Worm (Caenorhabditis elegans) whole organism, L4 larva: ENCODE measurements around the gene cest-17.
A peak's percentile ranks its signal among the peaks of the same experiment; 100 is the strongest.

Source experiments
- D1046.2 ChIP-seq: fragments of 200-800 bp; sonication (Bioruptor generic); IDR thresholded peaks from 2 replicates; pipeline ENCODE4 v1.3.6; 2022; ENCODE audit warnings: missing genetic modification characterization, missing compliant biosample characterization
- R02D3.7 ChIP-seq: fragments of 150-350 bp; sonication (generic microtip); optimal IDR thresholded peaks from 3 replicates; lab custom pipeline; 2014; ENCODE audit warnings: missing biosample characterization, missing genetic modification characterization
- T26A8.4 ChIP-seq: fragments of 200-800 bp; sonication (Bioruptor generic); IDR thresholded peaks from 2 replicates; pipeline ENCODE4 v1.3.6; 2022; ENCODE audit warnings: missing genetic modification characterization, missing compliant biosample characterization
- ZK546.5 ChIP-seq, 2 experiments: sonication (generic microtip); optimal IDR thresholded peaks; 2 replicates each; lab custom pipeline; 2017; ENCODE audit warnings: missing biosample characterization in 2 of 2, missing genetic modification characterization in 2 of 2
- aly-2 ChIP-seq: sonication (generic microtip); optimal IDR thresholded peaks from 2 replicates; lab custom pipeline; 2018; ENCODE audit warnings: missing biosample characterization, missing genetic modification characterization
- ama-1 ChIP-seq: fragments of 150-350 bp; optimal IDR thresholded peaks from 2 replicates; lab custom pipeline; 2014; ENCODE audit warnings: inconsistent platforms, mixed read lengths
- arid-1 ChIP-seq: fragments of 200-800 bp; sonication (Bioruptor generic); conservative IDR thresholded peaks from 2 replicates; pipeline ENCODE4 v1.3.6; 2022; ENCODE audit warnings: missing genetic modification reagents, missing genetic modification characterization, missing compliant biosample characterization
- attf-4 ChIP-seq: sonication (generic microtip); optimal IDR thresholded peaks from 3 replicates; lab custom pipeline; 2017; ENCODE audit warnings: missing biosample characterization, missing genetic modification characterization
- ceh-32 ChIP-seq: sonication (generic microtip); optimal IDR thresholded peaks from 2 replicates; lab custom pipeline; 2016; ENCODE audit warnings: mild to moderate bottlenecking, missing genetic modification characterization, missing compliant biosample characterization; ENCODE audit not compliant: poor library complexity
- ceh-62 ChIP-seq: sonication (generic microtip); optimal IDR thresholded peaks from 2 replicates; lab custom pipeline; 2017; ENCODE audit warnings: missing biosample characterization, missing genetic modification characterization
- ceh-82 ChIP-seq: sonication (generic microtip); optimal IDR thresholded peaks from 2 replicates; lab custom pipeline; 2017; ENCODE audit warnings: missing biosample characterization, missing genetic modification characterization
- ces-1 ChIP-seq: fragments of 150-350 bp; sonication (generic microtip); optimal IDR thresholded peaks from 4 replicates; lab custom pipeline; 2014; ENCODE audit warnings: missing biosample characterization, missing genetic modification reagents, missing genetic modification characterization
- cey-2 ChIP-seq: sonication (generic microtip); optimal IDR thresholded peaks from 3 replicates; lab custom pipeline; 2017; ENCODE audit warnings: missing genetic modification characterization, mild to moderate bottlenecking, missing compliant biosample characterization, antibody characterized with exemption, borderline replicate concordance; ENCODE audit not compliant: insufficient read depth
- ctbp-1 ChIP-seq: fragments of 200-800 bp; sonication (Bioruptor generic); IDR thresholded peaks from 2 replicates; pipeline ENCODE4 v1.3.6; 2022; ENCODE audit warnings: missing genetic modification reagents, missing genetic modification characterization, missing compliant biosample characterization
- daf-12 ChIP-seq: fragments of 150-350 bp; optimal IDR thresholded peaks from 2 replicates; lab custom pipeline; 2014; ENCODE audit warnings: missing biosample characterization, missing genetic modification reagents, missing genetic modification characterization
- daf-19 ChIP-seq: fragments of 200-800 bp; sonication (Bioruptor generic); conservative IDR thresholded peaks from 2 replicates; pipeline ENCODE4 v1.3.6; 2022; ENCODE audit warnings: missing genetic modification characterization, missing compliant biosample characterization
- daf-8 ChIP-seq: fragments of 200-800 bp; sonication (Bioruptor generic); IDR thresholded peaks from 2 replicates; pipeline ENCODE4 v1.3.6; 2022; ENCODE audit warnings: missing genetic modification characterization, missing compliant biosample characterization
- dmd-6 ChIP-seq: fragments of 200-800 bp; sonication (Bioruptor generic); IDR thresholded peaks from 2 replicates; pipeline ENCODE4 v1.3.6; 2022; ENCODE audit warnings: missing genetic modification reagents, missing genetic modification characterization, missing compliant biosample characterization
- duxl-1 ChIP-seq: sonication (generic microtip); optimal IDR thresholded peaks from 2 replicates; lab custom pipeline; 2016; ENCODE audit warnings: mild to moderate bottlenecking, missing genetic modification characterization, moderate library complexity, missing compliant biosample characterization; ENCODE audit not compliant: poor library complexity
- dve-1 ChIP-seq: sonication (generic microtip); optimal IDR thresholded peaks from 2 replicates; lab custom pipeline; 2017; ENCODE audit warnings: antibody characterized with exemption, mild to moderate bottlenecking, missing genetic modification characterization, missing compliant biosample characterization; ENCODE audit not compliant: insufficient read depth
- egl-27 ChIP-seq: sonication (generic microtip); optimal IDR thresholded peaks from 3 replicates; lab custom pipeline; 2017; ENCODE audit warnings: missing biosample characterization, missing genetic modification reagents, missing genetic modification characterization
- gei-8 ChIP-seq: fragments of 200-800 bp; sonication (Bioruptor generic); optimal IDR thresholded peaks from 2 replicates; lab custom pipeline; 2018; ENCODE audit warnings: mild to moderate bottlenecking, missing genetic modification characterization, missing compliant biosample characterization
- hif-1 ChIP-seq, 2 experiments: sonication (generic microtip); optimal IDR thresholded peaks; 2 replicates each; lab custom pipeline; 2016 to 2017; ENCODE audit warnings: missing compliant biosample characterization in 2 of 2, missing genetic modification characterization in 2 of 2, missing genetic modification reagents in 2 of 2, missing genotype in 2 of 2, mild to moderate bottlenecking in 1 of 2
- hmg-1.1 ChIP-seq: fragments of 200-800 bp; sonication (Bioruptor generic); IDR thresholded peaks from 2 replicates; pipeline ENCODE4 v1.3.6; 2022; ENCODE audit warnings: missing genetic modification reagents, missing genetic modification characterization, missing compliant biosample characterization
- lin-13 ChIP-seq: fragments of 150-350 bp; optimal IDR thresholded peaks from 2 replicates; lab custom pipeline; 2014; ENCODE audit warnings: missing biosample characterization, missing genetic modification reagents, missing genetic modification characterization
- lin-15B ChIP-seq: fragments of 150-350 bp; sonication (generic microtip); optimal IDR thresholded peaks from 3 replicates; lab custom pipeline; 2014; ENCODE audit warnings: missing biosample characterization, missing genetic modification characterization
- lin-39 ChIP-seq: fragments of 150-350 bp; optimal IDR thresholded peaks from 2 replicates; lab custom pipeline; 2014; ENCODE audit warnings: missing biosample characterization, missing genetic modification reagents, missing genetic modification characterization
- lir-3 ChIP-seq: sonication (generic microtip); optimal IDR thresholded peaks from 2 replicates; lab custom pipeline; 2016; ENCODE audit warnings: mild to moderate bottlenecking, missing genetic modification characterization, missing compliant biosample characterization
- lsy-2 ChIP-seq, 2 experiments: fragments of 150-350 bp in 1 of 2; sonication (generic microtip) in 1 of 2; optimal IDR thresholded peaks; 2 replicates each; lab custom pipeline; 2014 to 2017; ENCODE audit warnings: missing biosample characterization in 2 of 2, missing genetic modification characterization in 2 of 2
- madf-5 ChIP-seq, 2 experiments: fragments of 200-800 bp; sonication (Bioruptor generic); IDR thresholded peaks; 2 replicates each; pipeline ENCODE4 v1.3.6; 2022; ENCODE audit warnings: missing compliant biosample characterization in 2 of 2, missing genetic modification characterization in 2 of 2
- mdt-29 ChIP-seq: fragments of 200-800 bp; sonication (Bioruptor generic); IDR thresholded peaks from 2 replicates; pipeline ENCODE4 v1.3.6; 2022; ENCODE audit warnings: missing genetic modification reagents, missing genetic modification characterization, missing compliant biosample characterization
- mxl-2 ChIP-seq: fragments of 200-800 bp; sonication (Bioruptor generic); conservative IDR thresholded peaks from 2 replicates; pipeline ENCODE4 v1.3.6; 2022; ENCODE audit warnings: missing genetic modification reagents, missing genetic modification characterization, missing compliant biosample characterization
- nhr-10 ChIP-seq: fragments of 150-350 bp; optimal IDR thresholded peaks from 2 replicates; lab custom pipeline; 2014; ENCODE audit warnings: missing biosample characterization, missing genetic modification characterization
- nhr-102 ChIP-seq: sonication (generic microtip); optimal IDR thresholded peaks from 2 replicates; lab custom pipeline; 2016; ENCODE audit warnings: mild to moderate bottlenecking, missing genetic modification characterization, moderate library complexity, missing compliant biosample characterization
- nhr-11 ChIP-seq: fragments of 150-350 bp; optimal IDR thresholded peaks from 2 replicates; lab custom pipeline; 2014; ENCODE audit warnings: missing biosample characterization, missing genetic modification characterization
- nhr-25 ChIP-seq: sonication (generic microtip); optimal IDR thresholded peaks from 2 replicates; lab custom pipeline; 2017; ENCODE audit warnings: missing genetic modification characterization, mild to moderate bottlenecking, missing compliant biosample characterization, antibody characterized with exemption, moderate library complexity, borderline replicate concordance; ENCODE audit not compliant: insufficient read depth
- nhr-28 ChIP-seq: fragments of 150-350 bp; optimal IDR thresholded peaks from 2 replicates; lab custom pipeline; 2014; ENCODE audit warnings: missing biosample characterization, missing genetic modification characterization
- nhr-41 ChIP-seq: fragments of 200-800 bp; sonication (Bioruptor generic); IDR thresholded peaks from 2 replicates; pipeline ENCODE4 v1.3.6; 2022; ENCODE audit warnings: missing genetic modification reagents, missing genetic modification characterization, missing compliant biosample characterization
- nhr-48 ChIP-seq: sonication (generic microtip); optimal IDR thresholded peaks from 2 replicates; lab custom pipeline; 2016; ENCODE audit warnings: mild to moderate bottlenecking, missing genetic modification characterization, missing compliant biosample characterization
- nhr-76 ChIP-seq: fragments of 150-350 bp; optimal IDR thresholded peaks from 2 replicates; lab custom pipeline; 2014; ENCODE audit warnings: missing biosample characterization, missing genetic modification characterization
- rbr-2 ChIP-seq: sonication (generic microtip); optimal IDR thresholded peaks from 2 replicates; lab custom pipeline; 2016; ENCODE audit warnings: missing genotype, missing genetic modification characterization, missing compliant biosample characterization
- skn-1 ChIP-seq: fragments of 150-350 bp; optimal IDR thresholded peaks from 2 replicates; lab custom pipeline; 2014; ENCODE audit warnings: missing biosample characterization, missing genetic modification characterization
- snpc-4 ChIP-seq: fragments of 150-350 bp; optimal IDR thresholded peaks from 2 replicates; lab custom pipeline; 2014; ENCODE audit warnings: missing biosample characterization, missing genetic modification characterization
- spr-1 ChIP-seq: sonication (generic microtip); optimal IDR thresholded peaks from 2 replicates; lab custom pipeline; 2016; ENCODE audit warnings: mild to moderate bottlenecking, missing genetic modification characterization, missing compliant biosample characterization
- spr-3 ChIP-seq: fragments of 200-800 bp; sonication (Bioruptor generic); optimal IDR thresholded peaks from 2 replicates; lab custom pipeline; 2018; ENCODE audit warnings: mild to moderate bottlenecking, missing genetic modification characterization, missing compliant biosample characterization
- tag-97 ChIP-seq: fragments of 200-800 bp; sonication (Bioruptor generic); IDR thresholded peaks from 2 replicates; pipeline ENCODE4 v1.3.6; 2022; ENCODE audit warnings: missing genetic modification characterization, missing compliant biosample characterization
- tra-1 ChIP-seq: fragments of 200-800 bp; sonication (Bioruptor generic); IDR thresholded peaks from 2 replicates; pipeline ENCODE4 v1.3.6; 2022; ENCODE audit warnings: missing genetic modification reagents, missing genetic modification characterization, missing compliant biosample characterization
- zag-1 ChIP-seq: fragments of 150-350 bp; optimal IDR thresholded peaks from 2 replicates; lab custom pipeline; 2014; ENCODE audit warnings: missing biosample characterization, missing genetic modification characterization
- zfp-3 ChIP-seq: fragments of 200-800 bp; sonication (Bioruptor generic); conservative IDR thresholded peaks from 2 replicates; pipeline ENCODE4 v1.3.6; 2022; ENCODE audit warnings: missing genetic modification reagents, missing genetic modification characterization, missing compliant biosample characterization
- zip-2 ChIP-seq: fragments of 150-350 bp; optimal IDR thresholded peaks from 2 replicates; lab custom pipeline; 2014; ENCODE audit warnings: missing biosample characterization, missing genetic modification characterization
- ztf-7 ChIP-seq: fragments of 150-350 bp; optimal IDR thresholded peaks from 2 replicates; lab custom pipeline; 2014; ENCODE audit warnings: missing biosample characterization, missing genetic modification characterization

The cest-17 gene

ce11 chrV:8228712-8229119 lies 25.6 kb downstream of the cest-17 start (continued):
- no peak for TF ChIP-seq tag-97 (GFP tag; lab: Robert Waterston, UW)
- TF ChIP-seq nhr-28 (tag; lab: Kevin White, UChicago): peak; percentile 56
- TF ChIP-seq mdt-29 (GFP tag; lab: Robert Waterston, UW): peak; percentile 70
- peak; percentile 74 for TF ChIP-seq dmd-6 (GFP tag; lab: Robert Waterston, UW)
- peak in 1 of 2 experiments; percentile 77 for TF ChIP-seq lsy-2 (tag; optimal IDR thresholded peaks at IDR 0.05; lab: Kevin White, UChicago)
- peak; percentile 83 for TF ChIP-seq tra-1 (GFP tag; lab: Robert Waterston, UW)
- no peak for TF ChIP-seq cey-2
- peak; percentile 83 for TF ChIP-seq rbr-2
- TF ChIP-seq hmg-1.1 (GFP tag; lab: Robert Waterston, UW): peak; percentile 88
- TF ChIP-seq daf-12 (tag; lab: Kevin White, UChicago): no peak
- TF ChIP-seq arid-1 (GFP tag; lab: Robert Waterston, UW): peak; percentile 70; the same call in 1 of the 2 replicates
- 0 out of 2 replicates have a peak, but pooled peaks have one; percentile 8 for TF ChIP-seq nhr-41
- TF ChIP-seq ama-1 (lab: Kevin White, UChicago): peak; percentile 94
- no peak for TF ChIP-seq ceh-82 (tag; lab: Kevin White, UChicago)
- peak; percentile 12 to 30 for TF ChIP-seq hif-1 (tag; optimal IDR thresholded peaks at IDR 0.05; lab: Kevin White, UChicago)
- TF ChIP-seq nhr-76: no peak
- TF ChIP-seq madf-5 (GFP tag; IDR thresholded peaks at IDR 0.05; lab: Robert Waterston, UW): no peak
- TF ChIP-seq spr-1: peak; percentile 85
- TF ChIP-seq duxl-1: peak; percentile 92
- TF ChIP-seq spr-3: peak; percentile 68
- TF ChIP-seq nhr-102 (tag; lab: Kevin White, UChicago): peak; percentile 91
- TF ChIP-seq nhr-11 (tag; lab: Kevin White, UChicago): peak; percentile 49
- no peak for TF ChIP-seq ceh-32 (tag; lab: Kevin White, UChicago)
- TF ChIP-seq ZK546.5 (tag; optimal IDR thresholded peaks at IDR 0.05; lab: Kevin White, UChicago): no peak
- TF ChIP-seq snpc-4 (tag; lab: Kevin White, UChicago): peak; percentile 96
- TF ChIP-seq nhr-10 (tag; lab: Kevin White, UChicago): peak; percentile 16
- no peak for TF ChIP-seq daf-8 (GFP tag; lab: Robert Waterston, UW)
- TF ChIP-seq D1046.2 (GFP tag; lab: Robert Waterston, UW): no peak
- no peak for TF ChIP-seq skn-1
- no peak for TF ChIP-seq lin-39 (tag; lab: Kevin White, UChicago)
- peak; percentile 22 for TF ChIP-seq lir-3 (tag; lab: Kevin White, UChicago)
- TF ChIP-seq lin-15B: no peak
- no peak for TF ChIP-seq zag-1 (tag; lab: Kevin White, UChicago)
- no peak for TF ChIP-seq ceh-62 (tag; lab: Kevin White, UChicago)
- TF ChIP-seq ztf-7 (tag; lab: Kevin White, UChicago): peak; percentile 4
- peak; percentile 56 for TF ChIP-seq nhr-25 (tag; lab: Kevin White, UChicago)
- no peak for TF ChIP-seq egl-27 (tag; lab: Kevin White, UChicago)
- TF ChIP-seq nhr-48 (tag; lab: Kevin White, UChicago): peak; percentile 81
- TF ChIP-seq lin-13 (GFP tag; lab: Kevin White, UChicago): peak; percentile 78
- peak; percentile 66; the same call in 1 of the 2 replicates for TF ChIP-seq ctbp-1 (GFP tag; lab: Robert Waterston, UW)
- peak; percentile 13 for TF ChIP-seq ces-1 (GFP tag; lab: Kevin White, UChicago)
- no peak for TF ChIP-seq mxl-2
- no peak for TF ChIP-seq gei-8 (GFP tag; lab: Kevin White, UChicago)
- TF ChIP-seq attf-4 (tag; lab: Kevin White, UChicago): no peak
- no peak for TF ChIP-seq R02D3.7
- no peak for TF ChIP-seq zip-2
- TF ChIP-seq dve-1 (tag; lab: Kevin White, UChicago): peak; percentile 92
- TF ChIP-seq daf-19: peak; percentile 71; the same call in 1 of the 2 replicates
- no peak for TF ChIP-seq zfp-3 (GFP tag; lab: Robert Waterston, UW)
- TF ChIP-seq T26A8.4 (GFP tag; lab: Robert Waterston, UW): peak; percentile 91
- TF ChIP-seq aly-2 (tag; lab: Kevin White, UChicago): no peak
